Fruit fly (Drosophila melanogaster) whole organism, embryonic: ENCODE data around the gene rost.
A peak's percentile ranks its signal among the peaks of the same experiment; 100 is the strongest.

ENCODE experiments used
- Antp ChIP-seq: fragments of 200-800 bp; sonication (Bioruptor generic); optimal IDR thresholded peaks from 3 replicates; lab custom pipeline; 2016; ENCODE audit warnings: missing biosample characterization, missing genetic modification characterization
- Asciz ChIP-seq: fragments of 200-800 bp; sonication (Bioruptor generic); optimal IDR thresholded peaks from 2 replicates; lab custom pipeline; 2017; ENCODE audit warnings: missing biosample characterization, mild to moderate bottlenecking, missing genetic modification characterization, missing genetic modification reagents
- Atf6 ChIP-seq: fragments of 200-800 bp; sonication (Bioruptor generic); IDR thresholded peaks from 2 replicates; pipeline ENCODE4 v1.3.6; 2022; ENCODE audit warnings: missing biosample characterization, missing genetic modification characterization
- CG10543 ChIP-seq: fragments of 200-800 bp; sonication (Bioruptor generic); optimal IDR thresholded peaks from 3 replicates; lab custom pipeline; 2017; ENCODE audit warnings: missing biosample characterization, mild to moderate bottlenecking, missing genetic modification characterization, moderate library complexity
- CG12391 ChIP-seq: fragments of 200-800 bp; sonication (Bioruptor generic); optimal IDR thresholded peaks from 3 replicates; lab custom pipeline; 2018; ENCODE audit warnings: missing biosample characterization, mild to moderate bottlenecking, missing genetic modification characterization, moderate library complexity
- CG13296 ChIP-seq: fragments of 200-800 bp; sonication (Bioruptor generic); optimal IDR thresholded peaks from 3 replicates; lab custom pipeline; 2018; ENCODE audit warnings: missing biosample characterization, mild to moderate bottlenecking, missing genetic modification characterization
- CG15269 ChIP-seq: fragments of 200-800 bp; sonication (Bioruptor generic); optimal IDR thresholded peaks from 2 replicates; lab custom pipeline; 2018; ENCODE audit warnings: missing biosample characterization, mild to moderate bottlenecking, missing genetic modification characterization, moderate library complexity
- CG16813 ChIP-seq: fragments of 200-800 bp; sonication (Bioruptor generic); IDR thresholded peaks from 3 replicates; pipeline ENCODE4 v1.3.6; 2022; ENCODE audit warnings: missing biosample characterization, missing genetic modification characterization; ENCODE audit not compliant: partially characterized antibody
- CG17359 ChIP-seq: fragments of 200-800 bp; sonication (Bioruptor generic); optimal IDR thresholded peaks from 3 replicates; lab custom pipeline; 2018; ENCODE audit warnings: missing biosample characterization, mild to moderate bottlenecking, missing genetic modification characterization, moderate library complexity
- CG18599 ChIP-seq: fragments of 200-800 bp; sonication (Bioruptor generic); optimal IDR thresholded peaks from 3 replicates; lab custom pipeline; 2017; ENCODE audit warnings: missing biosample characterization, missing genetic modification characterization, mild to moderate bottlenecking, moderate library complexity, missing genetic modification reagents
- CG2120 ChIP-seq: fragments of 200-800 bp; sonication (Bioruptor generic); optimal IDR thresholded peaks from 3 replicates; lab custom pipeline; 2016; ENCODE audit warnings: missing biosample characterization, missing genetic modification characterization
- CG2678 ChIP-seq: fragments of 200-800 bp; sonication (Bioruptor generic); optimal IDR thresholded peaks from 3 replicates; lab custom pipeline; 2019; ENCODE audit warnings: missing biosample characterization, mild to moderate bottlenecking, missing genetic modification characterization, moderate library complexity
- CG34376 ChIP-seq: fragments of 200-800 bp; sonication (Bioruptor generic); optimal IDR thresholded peaks from 2 replicates; lab custom pipeline; 2018; ENCODE audit warnings: missing biosample characterization, mild to moderate bottlenecking, missing genetic modification characterization
- CG4707 ChIP-seq: fragments of 200-800 bp; sonication (Bioruptor generic); optimal IDR thresholded peaks from 2 replicates; lab custom pipeline; 2018; ENCODE audit warnings: missing biosample characterization, mild to moderate bottlenecking, missing genetic modification characterization, moderate library complexity
- CG6765 ChIP-seq: fragments of 200-800 bp; sonication (Bioruptor generic); optimal IDR thresholded peaks from 3 replicates; lab custom pipeline; 2017; ENCODE audit warnings: missing biosample characterization, mild to moderate bottlenecking, missing genetic modification characterization
- CG6813 ChIP-seq: fragments of 200-800 bp; sonication (Bioruptor generic); optimal IDR thresholded peaks from 2 replicates; lab custom pipeline; 2017; ENCODE audit warnings: missing biosample characterization, missing genetic modification characterization, mild to moderate bottlenecking, moderate library complexity, missing genetic modification reagents
- CG7928 ChIP-seq: fragments of 200-800 bp; sonication (Bioruptor generic); optimal IDR thresholded peaks from 2 replicates; lab custom pipeline; 2017; ENCODE audit warnings: missing biosample characterization, mild to moderate bottlenecking, missing genetic modification characterization
- CG8281 ChIP-seq: fragments of 200-800 bp; sonication (Bioruptor generic); optimal IDR thresholded peaks from 2 replicates; lab custom pipeline; 2018; ENCODE audit warnings: missing biosample characterization, mild to moderate bottlenecking, missing genetic modification characterization, moderate library complexity
- HHEX ChIP-seq: fragments of 200-800 bp; sonication (Bioruptor generic); optimal IDR thresholded peaks from 3 replicates; lab custom pipeline; 2017; ENCODE audit warnings: missing biosample characterization, mild to moderate bottlenecking, missing genetic modification characterization, missing genetic modification reagents
- Hmx ChIP-seq: fragments of 200-800 bp; sonication (Bioruptor generic); optimal IDR thresholded peaks from 2 replicates; lab custom pipeline; 2016; ENCODE audit warnings: missing biosample characterization, missing genetic modification characterization
- Lhr ChIP-seq: fragments of 200-800 bp; sonication (Bioruptor generic); optimal IDR thresholded peaks from 3 replicates; lab custom pipeline; 2017; ENCODE audit warnings: mild to moderate bottlenecking, missing biosample characterization, missing genetic modification reagents, missing genetic modification characterization
- Med ChIP-seq: fragments of 200-800 bp; sonication (Bioruptor generic); peaks from one replicate; lab custom pipeline; 2016; ENCODE audit warnings: missing biosample characterization, missing genetic modification characterization, mild to moderate bottlenecking, inconsistent platforms, moderate library complexity
- NFAT ChIP-seq: fragments of 200-800 bp; sonication (Bioruptor generic); IDR thresholded peaks from 2 replicates; pipeline ENCODE4 v1.3.6; 2022; ENCODE audit warnings: missing biosample characterization, missing genetic modification characterization
- PHDP ChIP-seq: fragments of 200-800 bp; sonication (Bioruptor generic); optimal IDR thresholded peaks from 3 replicates; lab custom pipeline; 2018; ENCODE audit warnings: missing biosample characterization, mild to moderate bottlenecking, missing genetic modification characterization, moderate library complexity
- Trl ChIP-seq, 3 experiments: fragments of >200 bp in 2 of 3; fragments of 200-800 bp in 1 of 3; sonication (Bioruptor generic) in 1 of 3; optimal IDR thresholded peaks; 2 replicates in 1 of 3; 3 replicates in 2 of 3; lab custom pipeline; 2016 to 2017; ENCODE audit warnings: missing biosample characterization in 1 of 3, missing genetic modification characterization in 1 of 3
- ato ChIP-seq: fragments of 200-800 bp; sonication (Bioruptor generic); IDR thresholded peaks from 2 replicates; pipeline ENCODE4 v1.3.6; 2022; ENCODE audit warnings: missing biosample characterization, missing genetic modification characterization; ENCODE audit not compliant: partially characterized antibody
- bigmax ChIP-seq: fragments of 200-800 bp; sonication (Bioruptor generic); optimal IDR thresholded peaks from 2 replicates; lab custom pipeline; 2018; ENCODE audit warnings: missing biosample characterization, mild to moderate bottlenecking, missing genetic modification characterization
- cad ChIP-seq: fragments of >200 bp; optimal IDR thresholded peaks from 2 replicates; lab custom pipeline; 2017; ENCODE audit warnings: missing biosample characterization, missing genetic modification characterization
- cwo ChIP-seq: fragments of 200-800 bp; sonication (Bioruptor generic); optimal IDR thresholded peaks from 3 replicates; lab custom pipeline; 2017; ENCODE audit warnings: missing biosample characterization, missing genetic modification characterization, mild to moderate bottlenecking, moderate library complexity, missing genetic modification reagents
- dmrt99B ChIP-seq: fragments of 200-800 bp; sonication (Bioruptor generic); optimal IDR thresholded peaks from 2 replicates; lab custom pipeline; 2018; ENCODE audit warnings: missing biosample characterization, mild to moderate bottlenecking, missing genetic modification characterization, moderate library complexity
- exex ChIP-seq: fragments of 200-800 bp; sonication (Bioruptor generic); optimal IDR thresholded peaks from 4 replicates; lab custom pipeline; 2018; ENCODE audit warnings: missing biosample characterization, mild to moderate bottlenecking, missing genetic modification characterization, moderate library complexity
- fd64A ChIP-seq: fragments of 200-800 bp; sonication (Bioruptor generic); optimal IDR thresholded peaks from 3 replicates; lab custom pipeline; 2018; ENCODE audit warnings: missing biosample characterization, mild to moderate bottlenecking, missing genetic modification characterization
- grn ChIP-seq: fragments of 200-800 bp; sonication (Bioruptor generic); optimal IDR thresholded peaks from 3 replicates; lab custom pipeline; 2017; ENCODE audit warnings: missing biosample characterization, missing genetic modification characterization
- gro ChIP-seq: fragments of 200-800 bp; sonication (Bioruptor generic); optimal IDR thresholded peaks from 2 replicates; lab custom pipeline; 2016; ENCODE audit warnings: missing biosample characterization, missing genetic modification characterization
- hth ChIP-seq: fragments of >200 bp; optimal IDR thresholded peaks from 2 replicates; lab custom pipeline; 2017; ENCODE audit warnings: inconsistent platforms
- inv ChIP-seq: fragments of 200-800 bp; sonication (Bioruptor generic); IDR thresholded peaks from 2 replicates; pipeline ENCODE4 v1.3.6; 2022; ENCODE audit warnings: missing biosample characterization, missing genetic modification characterization; ENCODE audit not compliant: partially characterized antibody
- lov ChIP-seq, 2 experiments: fragments of 200-800 bp in 1 of 2; fragments of >200 bp in 1 of 2; sonication (Bioruptor generic) in 1 of 2; IDR thresholded peaks in 1 of 2; optimal IDR thresholded peaks in 1 of 2; 2 replicates in 1 of 2; 3 replicates in 1 of 2; pipeline versions ENCODE4 v1.3.6 to Lab custom; 2017 to 2022; ENCODE audit warnings: missing biosample characterization in 1 of 2, missing genetic modification characterization in 1 of 2
- psq ChIP-seq: fragments of 200-800 bp; sonication (Bioruptor generic); optimal IDR thresholded peaks from 2 replicates; lab custom pipeline; 2017; ENCODE audit warnings: missing biosample characterization, missing genetic modification characterization
- pum ChIP-seq: fragments of 200-800 bp; sonication (Bioruptor generic); optimal IDR thresholded peaks from 2 replicates; lab custom pipeline; 2016; ENCODE audit warnings: missing biosample characterization, missing genetic modification characterization
- salm ChIP-seq: fragments of 200-800 bp; sonication (Bioruptor generic); optimal IDR thresholded peaks from 2 replicates; lab custom pipeline; 2018; ENCODE audit warnings: missing biosample characterization, mild to moderate bottlenecking, missing genetic modification characterization
- sd ChIP-seq: fragments of 200-800 bp; sonication (Bioruptor generic); optimal IDR thresholded peaks from 3 replicates; lab custom pipeline; 2018; ENCODE audit warnings: missing biosample characterization, mild to moderate bottlenecking, missing genetic modification characterization, moderate library complexity
- sug ChIP-seq: fragments of 200-800 bp; optimal IDR thresholded peaks from 2 replicates; lab custom pipeline; 2019; ENCODE audit warnings: missing biosample characterization, mild to moderate bottlenecking, missing genetic modification characterization, moderate library complexity
- unpg ChIP-seq: fragments of 200-800 bp; sonication (Bioruptor generic); optimal IDR thresholded peaks from 3 replicates; lab custom pipeline; 2018; ENCODE audit warnings: missing biosample characterization, mild to moderate bottlenecking, missing genetic modification characterization, moderate library complexity

Gene rost

dm6 chr2L:8941736-8942337, 47.5 kb downstream of the rost start, which contains the start of gene Argl (continued):
- TF ChIP-seq CG2120 (GFP tag; lab: Kevin White, UChicago) = peak; percentile 25
- peak; percentile 32 for TF ChIP-seq CG13296 (GFP tag; lab: Kevin White, UChicago)
- peak; percentile 14 for TF ChIP-seq CG2678 (tag; lab: Kevin White, UChicago)
- TF ChIP-seq psq (GFP tag; lab: Kevin White, UChicago) = no peak
- TF ChIP-seq sd (tag; lab: Kevin White, UChicago) = peak; percentile 20
- TF ChIP-seq hth (lab: Kevin White, UChicago) = no peak
- TF ChIP-seq HHEX (GFP tag; lab: Kevin White, UChicago) = no peak
- no peak for TF ChIP-seq Asciz (GFP tag; lab: Kevin White, UChicago)
- TF ChIP-seq Atf6 (GFP tag; lab: Robert Waterston, UW) = no peak
- peak; percentile 26 for TF ChIP-seq CG18599 (GFP tag; lab: Kevin White, UChicago)
- peak; percentile 12 for TF ChIP-seq CG6765 (GFP tag; lab: Kevin White, UChicago)
- peak; percentile 73 for TF ChIP-seq exex
- peak; percentile 49 for TF ChIP-seq Med (GFP tag; lab: Kevin White, UChicago)

dm6 chr2L:8940680-8941079, 48.7 kb downstream of the rost start:
- peak; percentile 42 for TF ChIP-seq grn (GFP tag; lab: Kevin White, UChicago)
- no peak for TF ChIP-seq pum
- TF ChIP-seq exex = peak; percentile 90
- peak; percentile 8 for TF ChIP-seq CG34376 (GFP tag; lab: Kevin White, UChicago)
- TF ChIP-seq cad (GFP tag; lab: Kevin White, UChicago) = no peak
- TF ChIP-seq CG2678 (tag; lab: Kevin White, UChicago) = peak; percentile 6
- TF ChIP-seq sug (tag; lab: Kevin White, UChicago) = peak; percentile 77

- TF ChIP-seq ato (GFP tag; lab: Robert Waterston, UW) (no peak), Hmx (GFP tag; lab: Kevin White, UChicago) (no peak), CG2120 (GFP tag; lab: Kevin White, UChicago) (no peak), NFAT (no peak), lov (optimal IDR thresholded peaks at IDR 0.05; lab: Kevin White, UChicago) (no peak), lov (GFP tag; IDR thresholded peaks at IDR 0.05; lab: Robert Waterston, UW) (no peak), CG4707 (GFP tag; lab: Kevin White, UChicago) (peak; percentile 16), Lhr (GFP tag; lab: Kevin White, UChicago) (no peak), fd64A (GFP tag; lab: Kevin White, UChicago) (peak; percentile 48), gro (GFP tag; lab: Kevin White, UChicago) (no peak), CG12391 (no peak), unpg (GFP tag; lab: Kevin White, UChicago) (peak; percentile 41), CG16813 (GFP tag; lab: Robert Waterston, UW) (no peak), dmrt99B (peak; percentile 33), CG8281 (tag; lab: Kevin White, UChicago) (peak; percentile 73), Asciz (GFP tag; lab: Kevin White, UChicago) (peak; percentile 67), bigmax (GFP tag; lab: Kevin White, UChicago) (no peak), CG7928 (GFP tag; lab: Kevin White, UChicago) (no peak), cwo (no peak), CG15269 (peak; percentile 56), Med (GFP tag; lab: Kevin White, UChicago) (peak; percentile 69), CG10543 (GFP tag; lab: Kevin White, UChicago) (no peak), salm (tag; lab: Kevin White, UChicago) (peak; percentile 47), Trl (optimal IDR thresholded peaks at IDR 0.05; lab: Kevin White, UChicago) (no peak), Trl (GFP tag; optimal IDR thresholded peaks at IDR 0.05; lab: Kevin White, UChicago) (no peak), CG17359 (tag; lab: Kevin White, UChicago) (peak; percentile 28), Antp (GFP tag; lab: Kevin White, UChicago) (no peak), CG6813 (GFP tag; lab: Kevin White, UChicago) (peak; percentile 27), PHDP (tag; lab: Kevin White, UChicago) (peak; percentile 43), sd (tag; lab: Kevin White, UChicago) (peak; percentile 22), inv (no peak)
Observed at dm6 chr2L:8937837-8938413, 51.4 kb downstream of the rost start.
